Fruit fly (Drosophila melanogaster) S2 (cell line): Measurements from ENCODE around the gene lectin-37Db.

Experiments used
- CG8478 ChIP-seq: fragments of >200 bp; optimal IDR thresholded peaks from 2 replicates; lab custom pipeline; 2018
- CTCF ChIP-seq, 2 experiments: fragments of >200 bp; optimal IDR thresholded peaks; 2 replicates each; lab custom pipeline; 2018

DNA sequence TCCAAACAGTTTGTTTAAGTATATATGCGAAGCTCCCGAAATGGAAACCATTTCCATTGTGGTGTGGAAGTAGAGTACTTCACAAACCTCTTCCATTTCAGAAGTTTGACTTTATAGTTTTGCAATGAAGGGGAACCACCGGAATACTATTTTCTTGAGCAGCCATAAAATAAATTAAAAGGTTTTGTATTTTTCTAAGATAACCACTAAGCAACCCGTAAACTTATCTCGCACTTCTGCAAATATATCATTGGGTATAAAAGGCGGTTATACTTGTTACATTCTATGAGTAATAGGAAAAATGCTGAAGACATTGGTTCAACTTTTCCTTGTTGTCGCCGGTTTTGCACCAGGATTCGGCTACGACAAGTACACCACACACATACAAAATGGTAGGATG, 858 bp upstream of the lectin-37Db start, which contains the start of gene lectin-37Da:
- no peak for TF ChIP-seq CG8478 (lab: Kevin White, UChicago)
- TF ChIP-seq CTCF (optimal IDR thresholded peaks at IDR 0.05; lab: Kevin White, UChicago), result no peak
